Worm (Caenorhabditis elegans) whole organism, L3 larva: ENCODE results near the gene ndx-3.

Source experiments
- ZK546.5 ChIP-seq: sonication (generic microtip); optimal IDR thresholded peaks from 2 replicates; lab custom pipeline; 2017; ENCODE audit warnings: missing biosample characterization, missing genetic modification characterization
- aly-2 ChIP-seq: fragments of 150-350 bp; optimal IDR thresholded peaks from 2 replicates; lab custom pipeline; 2014; ENCODE audit warnings: missing biosample characterization, missing genetic modification characterization
- ama-1 ChIP-seq: fragments of 150-350 bp; optimal IDR thresholded peaks from 2 replicates; lab custom pipeline; 2018
- ceh-16 ChIP-seq: sonication (generic microtip); optimal IDR thresholded peaks from 2 replicates; lab custom pipeline; 2017; ENCODE audit warnings: missing biosample characterization, missing genetic modification characterization
- ceh-28 ChIP-seq: fragments of 150-350 bp; optimal IDR thresholded peaks from 2 replicates; lab custom pipeline; 2014; ENCODE audit warnings: missing biosample characterization, missing genetic modification reagents, missing genetic modification characterization
- ceh-9 ChIP-seq: sonication (generic microtip); optimal IDR thresholded peaks from 2 replicates; lab custom pipeline; 2018; ENCODE audit warnings: missing biosample characterization, missing genetic modification characterization
- daf-12 ChIP-seq: fragments of 150-350 bp; optimal IDR thresholded peaks from 2 replicates; lab custom pipeline; 2014; ENCODE audit warnings: missing biosample characterization, missing genetic modification reagents, missing genetic modification characterization
- egl-27 ChIP-seq: sonication (generic microtip); optimal IDR thresholded peaks from 4 replicates; lab custom pipeline; 2017; ENCODE audit warnings: missing biosample characterization, missing genetic modification reagents, missing genetic modification characterization
- elt-2 ChIP-seq: sonication (generic microtip); optimal IDR thresholded peaks from 2 replicates; lab custom pipeline; 2016; ENCODE audit warnings: missing genetic modification reagents, mild to moderate bottlenecking, missing genetic modification characterization, missing compliant biosample characterization
- elt-3 ChIP-seq, 3 experiments: fragments of 150-350 bp in 1 of 3; sonication (generic microtip) in 2 of 3; optimal IDR thresholded peaks; 2 replicates in 2 of 3; 4 replicates in 1 of 3; lab custom pipeline; 2014 to 2017; ENCODE audit warnings: missing biosample characterization in 3 of 3, missing genetic modification characterization in 3 of 3
- eor-1 ChIP-seq, 2 experiments: fragments of 150-350 bp; optimal IDR thresholded peaks; 2 replicates each; lab custom pipeline; 2014 to 2018; ENCODE audit warnings: missing biosample characterization in 2 of 2, missing genetic modification characterization in 2 of 2
- fkh-10 ChIP-seq: sonication (generic microtip); optimal IDR thresholded peaks from 2 replicates; lab custom pipeline; 2017; ENCODE audit warnings: missing biosample characterization, missing genetic modification reagents, missing genetic modification characterization
- fkh-2 ChIP-seq: fragments of 150-350 bp; optimal IDR thresholded peaks from 2 replicates; lab custom pipeline; 2014; ENCODE audit warnings: missing biosample characterization, missing genetic modification reagents, missing genetic modification characterization
- fos-1 ChIP-seq: fragments of 150-350 bp; optimal IDR thresholded peaks from 2 replicates; lab custom pipeline; 2014; ENCODE audit warnings: missing biosample characterization, missing genetic modification characterization
- hmg-11 ChIP-seq: sonication (generic microtip); optimal IDR thresholded peaks from 2 replicates; lab custom pipeline; 2016; ENCODE audit warnings: missing genetic modification characterization, missing compliant biosample characterization
- jun-1 ChIP-seq: fragments of 150-350 bp; optimal IDR thresholded peaks from 2 replicates; lab custom pipeline; 2014; ENCODE audit warnings: missing biosample characterization, missing genetic modification reagents, missing genetic modification characterization
- lin-15B ChIP-seq: fragments of 150-350 bp; optimal IDR thresholded peaks from 2 replicates; lab custom pipeline; 2014; ENCODE audit warnings: missing biosample characterization, missing genetic modification characterization
- lin-39 ChIP-seq: fragments of 150-350 bp; optimal IDR thresholded peaks from 2 replicates; lab custom pipeline; 2018; ENCODE audit warnings: missing biosample characterization, missing genetic modification reagents, missing genetic modification characterization
- lsy-12 ChIP-seq: sonication (generic microtip); optimal IDR thresholded peaks from 2 replicates; lab custom pipeline; 2016; ENCODE audit warnings: mild to moderate bottlenecking, missing genetic modification characterization, missing compliant biosample characterization
- mml-1 ChIP-seq: fragments of 150-350 bp; sonication (generic microtip); optimal IDR thresholded peaks from 3 replicates; lab custom pipeline; 2014; ENCODE audit warnings: missing biosample characterization, missing genetic modification characterization
- nfya-1 ChIP-seq: sonication (generic microtip); optimal IDR thresholded peaks from 2 replicates; lab custom pipeline; 2017; ENCODE audit warnings: missing genetic modification characterization, mild to moderate bottlenecking, missing compliant biosample characterization, antibody characterized with exemption, moderate library complexity; ENCODE audit not compliant: insufficient read depth
- nhr-12 ChIP-seq: fragments of 150-350 bp; optimal IDR thresholded peaks from 2 replicates; lab custom pipeline; 2014; ENCODE audit warnings: missing biosample characterization, missing genetic modification characterization
- nhr-23 ChIP-seq: fragments of 150-350 bp; optimal IDR thresholded peaks from 2 replicates; lab custom pipeline; 2014; ENCODE audit warnings: missing biosample characterization, missing genetic modification reagents, missing genetic modification characterization
- nhr-25 ChIP-seq: sonication (generic microtip); optimal IDR thresholded peaks from 2 replicates; lab custom pipeline; 2017; ENCODE audit warnings: missing biosample characterization, missing genetic modification characterization
- nhr-28 ChIP-seq: fragments of 150-350 bp; optimal IDR thresholded peaks from 2 replicates; lab custom pipeline; 2014; ENCODE audit warnings: missing biosample characterization, missing genetic modification characterization
- nhr-43 ChIP-seq: sonication (generic microtip); optimal IDR thresholded peaks from 2 replicates; lab custom pipeline; 2016; ENCODE audit warnings: mild to moderate bottlenecking, missing genetic modification characterization, missing compliant biosample characterization; ENCODE audit not compliant: poor library complexity, severe bottlenecking
- nhr-67 ChIP-seq: fragments of 150-350 bp; optimal IDR thresholded peaks from 2 replicates; lab custom pipeline; 2014; ENCODE audit warnings: missing biosample characterization, missing genetic modification characterization
- nhr-76 ChIP-seq: fragments of 150-350 bp; sonication (generic microtip); optimal IDR thresholded peaks from 5 replicates; lab custom pipeline; 2014; ENCODE audit warnings: missing biosample characterization, missing genetic modification characterization
- nhr-77 ChIP-seq: fragments of 150-350 bp; optimal IDR thresholded peaks from 2 replicates; lab custom pipeline; 2014; ENCODE audit warnings: missing biosample characterization, missing genetic modification characterization
- pha-4 ChIP-seq: fragments of 150-350 bp; optimal IDR thresholded peaks from 2 replicates; lab custom pipeline; 2014; ENCODE audit warnings: missing biosample characterization, missing genetic modification reagents, missing genetic modification characterization
- pqm-1 ChIP-seq: fragments of 150-350 bp; optimal IDR thresholded peaks from 2 replicates; lab custom pipeline; 2017; ENCODE audit warnings: missing biosample characterization, missing genetic modification characterization, inconsistent platforms
- sea-2 ChIP-seq: fragments of 150-350 bp; sonication (generic microtip); optimal IDR thresholded peaks from 4 replicates; lab custom pipeline; 2014; ENCODE audit warnings: missing biosample characterization, missing genetic modification reagents, missing genetic modification characterization
- skn-1 ChIP-seq: fragments of 150-350 bp; optimal IDR thresholded peaks from 2 replicates; lab custom pipeline; 2014; ENCODE audit warnings: missing biosample characterization, missing genetic modification characterization
- snpc-4 ChIP-seq: fragments of 150-350 bp; optimal IDR thresholded peaks from 2 replicates; lab custom pipeline; 2014; ENCODE audit warnings: missing biosample characterization, missing genetic modification characterization
- tbx-2 ChIP-seq: sonication (generic microtip); optimal IDR thresholded peaks from 2 replicates; lab custom pipeline; 2016; ENCODE audit warnings: mild to moderate bottlenecking, missing genetic modification characterization, missing compliant biosample characterization
- unc-62 ChIP-seq: fragments of 150-350 bp; sonication (generic microtip); optimal IDR thresholded peaks from 4 replicates; lab custom pipeline; 2014; ENCODE audit warnings: missing biosample characterization, missing genetic modification reagents, missing genetic modification characterization
- zag-1 ChIP-seq: fragments of 150-350 bp; optimal IDR thresholded peaks from 2 replicates; lab custom pipeline; 2014; ENCODE audit warnings: missing biosample characterization, missing genetic modification characterization
- ztf-4 ChIP-seq: fragments of 150-350 bp; optimal IDR thresholded peaks from 2 replicates; lab custom pipeline; 2014; ENCODE audit warnings: missing biosample characterization, missing genetic modification characterization

Gene ndx-3

ce11 chrII:4941541-4942206 is 11.7 kb upstream of the ndx-3 start, which contains the start of gene ZK546.19 (continued):
- TF ChIP-seq fkh-10 (no peak), nhr-67 (no peak), nhr-25 (no peak), ama-1 (lab: Kevin White, UChicago) (peak; percentile 24), elt-2 (peak; percentile 71), fkh-2 (no peak), zag-1 (tag; lab: Kevin White, UChicago) (no peak)

- TF ChIP-seq lin-39 (tag; lab: Kevin White, UChicago) (no peak), nhr-43 (peak; percentile 54), daf-12 (no peak), jun-1 (tag; lab: Kevin White, UChicago) (peak; percentile 20), egl-27 (tag; lab: Kevin White, UChicago) (no peak), lsy-12 (tag; lab: Kevin White, UChicago) (peak; percentile 63), nfya-1 (tag; lab: Kevin White, UChicago) (peak; percentile 52), aly-2 (peak; percentile 20), tbx-2 (tag; lab: Kevin White, UChicago) (peak; percentile 10), hmg-11 (tag; lab: Kevin White, UChicago) (no peak), ama-1 (lab: Kevin White, UChicago) (peak; percentile 94), nhr-25 (peak; percentile 47), pha-4 (tag; lab: Kevin White, UChicago) (peak; percentile 48), nhr-76 (tag; lab: Kevin White, UChicago) (no peak)
Measured at ce11 chrII:4942397-4942796, 11.0 kb upstream of the ndx-3 start.

ce11 chrII:4942829-4943228 is 10.6 kb upstream of the ndx-3 start:
- no peak for TF ChIP-seq daf-12
- peak; percentile 96 for TF ChIP-seq elt-2
- TF ChIP-seq ztf-4 (tag; lab: Kevin White, UChicago), result no peak
- TF ChIP-seq unc-62, result no peak
- TF ChIP-seq ceh-16 (tag; lab: Kevin White, UChicago), result no peak
- TF ChIP-seq tbx-2 (tag; lab: Kevin White, UChicago), result no peak
- no peak for TF ChIP-seq nhr-23 (tag; lab: Kevin White, UChicago)
- no peak for TF ChIP-seq nhr-12 (tag; lab: Kevin White, UChicago)
- no peak for TF ChIP-seq elt-3 (tag; optimal IDR thresholded peaks at IDR 0.05; lab: Kevin White, UChicago)
- no peak for TF ChIP-seq nhr-67
- TF ChIP-seq pqm-1 (tag; lab: Kevin White, UChicago), result peak; percentile 80
- TF ChIP-seq ceh-28 (tag; lab: Kevin White, UChicago), result no peak
- TF ChIP-seq nfya-1 (tag; lab: Kevin White, UChicago), result no peak
- no peak for TF ChIP-seq nhr-43
- TF ChIP-seq pha-4 (tag; lab: Kevin White, UChicago), result peak; percentile 24
- no peak for TF ChIP-seq mml-1 (tag; lab: Kevin White, UChicago)
- TF ChIP-seq snpc-4 (tag; lab: Kevin White, UChicago), result no peak
- no peak for TF ChIP-seq ama-1 (lab: Kevin White, UChicago)

ce11 chrII:4943849-4944248 is 9.5 kb upstream of the ndx-3 start, which contains the start of gene mdt-4:
Gene mdt-4, minus strand, starts transcription at chrII:4943949.
- TF ChIP-seq nhr-23 (tag; lab: Kevin White, UChicago), result no peak
- no peak for TF ChIP-seq lsy-12 (tag; lab: Kevin White, UChicago)

ce11 chrII:4945695-4946094 is 7.7 kb upstream of the ndx-3 start, which contains the start of the genes gldi-11 and ZK546.2:
Gene gldi-11, minus strand, starts transcription at chrII:4945789.
Gene ZK546.2, plus strand, starts transcription at chrII:4946027.
- TF ChIP-seq sea-2 (GFP tag; lab: Kevin White, UChicago), result no peak
- no peak for TF ChIP-seq ztf-4 (tag; lab: Kevin White, UChicago)
- TF ChIP-seq nhr-28 (tag; lab: Kevin White, UChicago), result no peak
- TF ChIP-seq nhr-76 (tag; lab: Kevin White, UChicago), result no peak
- no peak for TF ChIP-seq lsy-12 (tag; lab: Kevin White, UChicago)
- no peak for TF ChIP-seq ceh-28 (tag; lab: Kevin White, UChicago)
- no peak for TF ChIP-seq nhr-25
- peak; percentile 16 for TF ChIP-seq nfya-1 (tag; lab: Kevin White, UChicago)
- no peak for TF ChIP-seq pqm-1 (tag; lab: Kevin White, UChicago)
- no peak for TF ChIP-seq eor-1 (tag; optimal IDR thresholded peaks at IDR 0.05; lab: Kevin White, UChicago)
- no peak for TF ChIP-seq fos-1
- peak; percentile 23 for TF ChIP-seq hmg-11 (tag; lab: Kevin White, UChicago)
- no peak for TF ChIP-seq nhr-67
- TF ChIP-seq aly-2, result no peak
- peak; percentile 55 for TF ChIP-seq pha-4 (tag; lab: Kevin White, UChicago)
- no peak for TF ChIP-seq elt-3 (tag; optimal IDR thresholded peaks at IDR 0.05; lab: Kevin White, UChicago)
- TF ChIP-seq fkh-2, result no peak
- TF ChIP-seq jun-1 (tag; lab: Kevin White, UChicago), result no peak
- TF ChIP-seq nhr-77 (tag; lab: Kevin White, UChicago), result no peak
- TF ChIP-seq elt-2, result peak; percentile 11
- TF ChIP-seq ceh-9 (tag; lab: Kevin White, UChicago), result no peak
- no peak for TF ChIP-seq lin-15B (tag; lab: Kevin White, UChicago)
- peak; percentile 13 for TF ChIP-seq skn-1 (tag; lab: Kevin White, UChicago)
- no peak for TF ChIP-seq ZK546.5 (tag; lab: Kevin White, UChicago)
